Worm (Caenorhabditis elegans) whole organism, L4/young adult: ENCODE measurements around the gene srab-23.

Experiments used
- W03F9.2 ChIP-seq: fragments of 150-350 bp; optimal IDR thresholded peaks from 2 replicates; lab custom pipeline; 2014; ENCODE audit warnings: missing biosample characterization, missing genetic modification characterization
- dao-5 ChIP-seq: sonication (generic microtip); optimal IDR thresholded peaks from 2 replicates; lab custom pipeline; 2016; ENCODE audit warnings: missing genotype, missing genetic modification characterization, moderate library complexity, missing compliant biosample characterization
- him-1 ChIP-seq: sonication (generic microtip); optimal IDR thresholded peaks from 2 replicates; lab custom pipeline; 2016; ENCODE audit warnings: missing genotype, missing genetic modification reagents, missing genetic modification characterization, missing compliant biosample characterization

Gene srab-23

ce11 chrV:2050790-2051189 lies 15.3 kb upstream of the srab-23 start:
- no peak for TF ChIP-seq him-1 (tag; lab: Kevin White, UChicago)
- no peak for TF ChIP-seq dao-5 (tag; lab: Kevin White, UChicago)
- no peak for TF ChIP-seq W03F9.2 (tag; lab: Kevin White, UChicago)

- TF ChIP-seq him-1 (tag; lab: Kevin White, UChicago) = no peak
- TF ChIP-seq W03F9.2 (tag; lab: Kevin White, UChicago) = no peak
- TF ChIP-seq dao-5 (tag; lab: Kevin White, UChicago) = no peak
These were observed 14.7 kb upstream of the srab-23 start, which contains the start of gene comt-4 for ce11 chrV:2050136-2050535. comt-4 (minus strand) TSS chrV:2050185.

- TF ChIP-seq dao-5 (tag; lab: Kevin White, UChicago) (no peak), W03F9.2 (tag; lab: Kevin White, UChicago) (no peak), him-1 (tag; lab: Kevin White, UChicago) (no peak)
These were observed 10.5 kb upstream of the srab-23 start, which contains the start of gene Y40B10A.5 for ce11 chrV:2045956-2046355. Y40B10A.5 (minus strand) TSS chrV:2046056.

- no peak for TF ChIP-seq him-1 (tag; lab: Kevin White, UChicago)
- no peak for TF ChIP-seq W03F9.2 (tag; lab: Kevin White, UChicago)
- no peak for TF ChIP-seq dao-5 (tag; lab: Kevin White, UChicago)
These were observed 4.0 kb downstream of the srab-23 start, which contains the start of gene hil-6 for ce11 chrV:2031454-2031853. hil-6 (minus strand) TSS chrV:2031554.

- no peak for TF ChIP-seq dao-5 (tag; lab: Kevin White, UChicago)
- TF ChIP-seq W03F9.2 (tag; lab: Kevin White, UChicago) = no peak
- TF ChIP-seq him-1 (tag; lab: Kevin White, UChicago) = no peak
These were observed 4.8 kb downstream of the srab-23 start for ce11 chrV:2030661-2031060.

- TF ChIP-seq him-1 (tag; lab: Kevin White, UChicago) = no peak
These were observed 5.6 kb downstream of the srab-23 start, which contains the start of gene F59A7.12 for ce11 chrV:2029877-2030276. F59A7.12 (plus strand) TSS chrV:2030177.

- no peak for TF ChIP-seq him-1 (tag; lab: Kevin White, UChicago)
- TF ChIP-seq dao-5 (tag; lab: Kevin White, UChicago) = no peak
- TF ChIP-seq W03F9.2 (tag; lab: Kevin White, UChicago) = no peak
These were observed 7.7 kb downstream of the srab-23 start, which contains the start of gene srab-13 for ce11 chrV:2027787-2028186. srab-13 (minus strand) TSS chrV:2027887.

ce11 chrV:2022374-2022773 lies 13.1 kb downstream of the srab-23 start, which contains the start of gene F59A7.5:
F59A7.5 (plus strand) TSS chrV:2022674.
- TF ChIP-seq him-1 (tag; lab: Kevin White, UChicago) = no peak

ce11 chrV:2021283-2021682 lies 14.2 kb downstream of the srab-23 start:
- no peak for TF ChIP-seq W03F9.2 (tag; lab: Kevin White, UChicago)
- TF ChIP-seq dao-5 (tag; lab: Kevin White, UChicago) = no peak
- TF ChIP-seq him-1 (tag; lab: Kevin White, UChicago) = no peak

ce11 chrV:2018689-2019088 lies 16.8 kb downstream of the srab-23 start, which contains the start of gene F59A7.14:
F59A7.14 (plus strand) TSS chrV:2018989.
- TF ChIP-seq dao-5 (tag; lab: Kevin White, UChicago) = no peak
- TF ChIP-seq W03F9.2 (tag; lab: Kevin White, UChicago) = no peak
- no peak for TF ChIP-seq him-1 (tag; lab: Kevin White, UChicago)

- TF ChIP-seq him-1 (tag; lab: Kevin White, UChicago) (no peak), dao-5 (tag; lab: Kevin White, UChicago) (no peak), W03F9.2 (tag; lab: Kevin White, UChicago) (no peak)
These were observed 19.0 kb downstream of the srab-23 start, which contains the start of gene F59A7.2 for ce11 chrV:2016428-2016827. F59A7.2 (minus strand) TSS chrV:2016528.

ce11 chrV:2013824-2014223 lies 21.6 kb downstream of the srab-23 start, which contains the start of gene F59A7.11:
F59A7.11 (minus strand) TSS chrV:2013924.
- no peak for TF ChIP-seq dao-5 (tag; lab: Kevin White, UChicago)
- no peak for TF ChIP-seq W03F9.2 (tag; lab: Kevin White, UChicago)

- TF ChIP-seq W03F9.2 (tag; lab: Kevin White, UChicago) (no peak), dao-5 (tag; lab: Kevin White, UChicago) (no peak), him-1 (tag; lab: Kevin White, UChicago) (no peak)
These were observed 23.7 kb downstream of the srab-23 start, which contains the start of gene F59A7.7 for ce11 chrV:2011777-2012176. F59A7.7 (plus strand) TSS chrV:2012077.

- peak; percentile 19 for TF ChIP-seq W03F9.2 (tag; lab: Kevin White, UChicago)
- TF ChIP-seq him-1 (tag; lab: Kevin White, UChicago) = peak; percentile 1
- TF ChIP-seq dao-5 (tag; lab: Kevin White, UChicago) = no peak
These were observed 27.0 kb downstream of the srab-23 start for ce11 chrV:2008412-2008811.
